Fruit fly (Drosophila melanogaster) whole organism, embryonic: ENCODE measurements around the gene Pc.

Source experiments
- CG4360 ChIP-seq: fragments of 200-800 bp; sonication (Bioruptor generic); IDR thresholded peaks from 2 replicates; pipeline ENCODE4 v1.3.6; 2022; ENCODE audit warnings: missing biosample characterization, missing genetic modification characterization
- CoRest ChIP-seq: fragments of 200-800 bp; sonication (Bioruptor generic); optimal IDR thresholded peaks from 3 replicates; lab custom pipeline; 2018; ENCODE audit warnings: missing biosample characterization, mild to moderate bottlenecking, missing genetic modification characterization, moderate library complexity
- Oaz ChIP-seq: fragments of 200-800 bp; sonication (Bioruptor generic); IDR thresholded peaks from 2 replicates; pipeline ENCODE4 v1.3.6; 2022; ENCODE audit warnings: missing biosample characterization, missing genetic modification characterization
- Opbp ChIP-seq: fragments of 200-800 bp; sonication (Bioruptor generic); IDR thresholded peaks from 3 replicates; pipeline ENCODE4 v1.3.6; 2022; ENCODE audit warnings: missing biosample characterization, missing genetic modification characterization; ENCODE audit not compliant: partially characterized antibody
- ase ChIP-seq: fragments of 200-800 bp; sonication (Bioruptor generic); IDR thresholded peaks from 3 replicates; pipeline ENCODE4 v1.3.6; 2022; ENCODE audit warnings: missing biosample characterization, missing genetic modification characterization
- sug ChIP-seq: fragments of 200-800 bp; optimal IDR thresholded peaks from 2 replicates; lab custom pipeline; 2019; ENCODE audit warnings: missing biosample characterization, mild to moderate bottlenecking, missing genetic modification characterization, moderate library complexity

DNA sequence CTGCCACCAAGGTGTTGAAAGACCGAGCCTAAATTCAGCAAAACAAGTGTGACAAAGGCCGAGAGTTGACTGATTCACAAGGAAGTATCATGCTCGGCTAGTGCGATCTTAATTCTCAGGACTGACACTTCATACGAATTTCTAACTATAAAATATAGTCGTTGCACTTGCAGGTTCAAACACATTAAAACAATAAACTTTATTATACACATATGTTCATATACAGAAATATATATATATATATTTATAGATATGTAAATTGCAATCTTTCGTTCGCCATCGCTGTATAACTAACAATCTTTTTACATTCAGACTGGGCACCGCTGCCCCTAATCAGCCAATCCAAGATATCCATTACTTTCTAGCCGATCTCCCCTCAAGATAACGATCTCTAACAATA is 47.3 kb downstream of the Pc start, which contains the start of gene CG9389:
- TF ChIP-seq sug (tag; lab: Kevin White, UChicago) (no peak), CG4360 (GFP tag; lab: Robert Waterston, UW) (no peak), Opbp (GFP tag; lab: Robert Waterston, UW) (no peak), Oaz (GFP tag; lab: Robert Waterston, UW) (no peak), CoRest (tag; lab: Kevin White, UChicago) (no peak), ase (GFP tag; lab: Robert Waterston, UW) (no peak)
